Worm (Caenorhabditis elegans) whole organism, young adult: ENCODE data around the gene Y75B8A.31.

Experiments
- T26A5.8 ChIP-seq: sonication (generic microtip); optimal IDR thresholded peaks from 2 replicates; lab custom pipeline; 2016; ENCODE audit warnings: missing genetic modification characterization, missing compliant biosample characterization
- athp-1 ChIP-seq: sonication (generic microtip); optimal IDR thresholded peaks from 2 replicates; lab custom pipeline; 2017; ENCODE audit warnings: mild to moderate bottlenecking, missing genetic modification characterization, missing compliant biosample characterization
- efl-1 ChIP-seq: fragments of 150-350 bp; optimal IDR thresholded peaks from 2 replicates; lab custom pipeline; 2014; ENCODE audit warnings: missing biosample characterization, missing genetic modification reagents, missing genetic modification characterization
- egl-18 ChIP-seq: fragments of 200-800 bp; sonication (Bioruptor generic); IDR thresholded peaks from 2 replicates; pipeline ENCODE4 v1.3.6; 2022; ENCODE audit warnings: missing genetic modification reagents, missing genetic modification characterization, missing compliant biosample characterization
- gei-17 ChIP-seq: fragments of 200-800 bp; sonication (Bioruptor generic); optimal IDR thresholded peaks from 2 replicates; lab custom pipeline; 2018; ENCODE audit warnings: mild to moderate bottlenecking, missing genetic modification characterization, missing compliant biosample characterization
- mcd-1 ChIP-seq: fragments of 200-800 bp; sonication (Bioruptor generic); IDR thresholded peaks from 2 replicates; pipeline ENCODE4 v1.3.6; 2022; ENCODE audit warnings: missing genetic modification reagents, missing genetic modification characterization, missing compliant biosample characterization
- nfyb-1 ChIP-seq: fragments of 200-800 bp; sonication (Bioruptor generic); IDR thresholded peaks from 2 replicates; pipeline ENCODE4 v1.3.6; 2022; ENCODE audit warnings: missing genetic modification reagents, missing genetic modification characterization, missing compliant biosample characterization
- pbrm-1 ChIP-seq: fragments of 200-800 bp; sonication (Bioruptor generic); IDR thresholded peaks from 2 replicates; pipeline ENCODE4 v1.3.6; 2022; ENCODE audit warnings: missing genetic modification reagents, missing genetic modification characterization, missing compliant biosample characterization
- pha-4 ChIP-seq: fragments of 150-350 bp; sonication (generic microtip); optimal IDR thresholded peaks from 2 replicates; lab custom pipeline; 2014; ENCODE audit warnings: missing biosample characterization, missing genetic modification reagents, missing genetic modification characterization
- sea-2 ChIP-seq: fragments of 200-800 bp; sonication (Bioruptor generic); IDR thresholded peaks from 2 replicates; pipeline ENCODE4 v1.3.6; 2022; ENCODE audit warnings: missing genetic modification characterization, missing compliant biosample characterization
- snpc-1.3 ChIP-seq: sonication (generic microtip); optimal IDR thresholded peaks from 2 replicates; lab custom pipeline; 2017; ENCODE audit warnings: missing genetic modification characterization, mild to moderate bottlenecking, missing compliant biosample characterization, antibody characterized with exemption, moderate library complexity, missing genotype, missing genetic modification reagents; ENCODE audit not compliant: insufficient read depth
- unc-62 ChIP-seq: fragments of 150-350 bp; optimal IDR thresholded peaks from 2 replicates; lab custom pipeline; 2014; ENCODE audit warnings: missing biosample characterization, missing genetic modification reagents, missing genetic modification characterization

ce11 chrIII:12333445-12333844 is 18.0 kb upstream of the Y75B8A.31 start, which contains the start of gene zip-1:
- TF ChIP-seq gei-17 (no peak), T26A5.8 (tag; lab: Kevin White, UChicago) (no peak), nfyb-1 (GFP tag; lab: Robert Waterston, UW) (no peak), unc-62 (GFP tag; lab: Kevin White, UChicago) (no peak), pha-4 (tag; lab: Kevin White, UChicago) (no peak), efl-1 (GFP tag; lab: Kevin White, UChicago) (no peak), mcd-1 (GFP tag; lab: Robert Waterston, UW) (no peak), egl-18 (GFP tag; lab: Robert Waterston, UW) (no peak), snpc-1.3 (tag; lab: Kevin White, UChicago) (no peak), pbrm-1 (no peak), sea-2 (GFP tag; lab: Robert Waterston, UW) (no peak), athp-1 (tag; lab: Kevin White, UChicago) (no peak)
